Worm (Caenorhabditis elegans) whole organism, L4/young adult: ENCODE measurements around the gene C08F11.17.
"Not testable (repeated sequence)": the region's sequence is repeated elsewhere in the genome, so short reads cannot be mapped to it uniquely, and the experiment has no call there.

Experiments
- W03F9.2 ChIP-seq: fragments of 150-350 bp; optimal IDR thresholded peaks from 2 replicates; lab custom pipeline; 2014; ENCODE audit warnings: missing biosample characterization, missing genetic modification characterization
- him-1 ChIP-seq: sonication (generic microtip); optimal IDR thresholded peaks from 2 replicates; lab custom pipeline; 2016; ENCODE audit warnings: missing genotype, missing genetic modification reagents, missing genetic modification characterization, missing compliant biosample characterization

DNA sequence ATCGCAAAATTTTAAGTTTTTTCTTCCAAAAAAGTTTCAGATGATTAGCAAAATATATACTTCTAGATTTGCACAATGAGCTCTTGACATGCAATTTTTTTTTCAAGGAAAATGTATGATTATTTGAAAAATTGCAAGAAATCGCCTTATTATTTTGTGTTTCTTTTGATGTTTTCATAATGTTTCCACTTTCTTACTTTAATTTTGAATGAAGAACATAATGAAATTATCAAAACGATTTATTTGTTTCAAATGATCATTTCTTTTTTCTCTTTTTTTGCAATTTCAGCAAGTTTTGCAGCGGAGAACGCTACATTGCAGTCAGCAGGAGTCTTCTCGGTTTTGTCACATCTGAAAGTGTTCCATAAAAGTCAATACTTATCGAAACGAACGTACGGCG, 1.9 kb upstream of the C08F11.17 start, which contains the start of gene Y45F10C.6:
- TF ChIP-seq W03F9.2, him-1 (tag; lab: Kevin White, UChicago): not testable (repeated sequence)
